Fruit fly (Drosophila melanogaster) whole organism, embryonic: ENCODE results near the gene CG43447.

Experiments
- Atf3 ChIP-seq: fragments of 200-800 bp; sonication (Bioruptor generic); optimal IDR thresholded peaks from 3 replicates; lab custom pipeline; 2016; ENCODE audit warnings: missing biosample characterization, missing genetic modification characterization
- CG10565 ChIP-seq: fragments of 200-800 bp; sonication (Bioruptor generic); optimal IDR thresholded peaks from 3 replicates; lab custom pipeline; 2016; ENCODE audit warnings: missing biosample characterization, mild to moderate bottlenecking, missing genetic modification characterization
- CG11093 ChIP-seq: fragments of 200-800 bp; sonication (Bioruptor generic); IDR thresholded peaks from 3 replicates; pipeline ENCODE4 v1.3.6; 2022; ENCODE audit warnings: missing biosample characterization, missing genetic modification characterization
- CG11247 ChIP-seq: fragments of 200-800 bp; sonication (Bioruptor generic); IDR thresholded peaks from 2 replicates; pipeline ENCODE4 v1.3.6; 2022; ENCODE audit warnings: missing biosample characterization, missing genetic modification characterization
- CG12155 ChIP-seq: fragments of 200-800 bp; sonication (Bioruptor generic); optimal IDR thresholded peaks from 3 replicates; lab custom pipeline; 2016; ENCODE audit warnings: missing biosample characterization, missing genetic modification characterization
- CG12219 ChIP-seq: fragments of 200-800 bp; sonication (Bioruptor generic); optimal IDR thresholded peaks from 3 replicates; lab custom pipeline; 2018; ENCODE audit warnings: missing biosample characterization, mild to moderate bottlenecking, missing genetic modification characterization
- CG13424 ChIP-seq: fragments of 200-800 bp; sonication (Bioruptor generic); optimal IDR thresholded peaks from 2 replicates; lab custom pipeline; 2019; ENCODE audit warnings: missing biosample characterization, mild to moderate bottlenecking, missing genetic modification characterization, moderate library complexity
- CG13775 ChIP-seq: fragments of 200-800 bp; sonication (Bioruptor generic); optimal IDR thresholded peaks from 3 replicates; lab custom pipeline; 2017; ENCODE audit warnings: missing biosample characterization, mild to moderate bottlenecking, missing genetic modification characterization
- CG15269 ChIP-seq: fragments of 200-800 bp; sonication (Bioruptor generic); optimal IDR thresholded peaks from 2 replicates; lab custom pipeline; 2018; ENCODE audit warnings: missing biosample characterization, mild to moderate bottlenecking, missing genetic modification characterization, moderate library complexity
- CG1603 ChIP-seq: fragments of 200-800 bp; sonication (Bioruptor generic); optimal IDR thresholded peaks from 2 replicates; lab custom pipeline; 2019; ENCODE audit warnings: missing biosample characterization, mild to moderate bottlenecking, missing genetic modification characterization, moderate library complexity
- CG17568 ChIP-seq: fragments of 200-800 bp; sonication (Bioruptor generic); optimal IDR thresholded peaks from 2 replicates; lab custom pipeline; 2018; ENCODE audit warnings: missing biosample characterization, mild to moderate bottlenecking, missing genetic modification characterization, moderate library complexity
- CG18599 ChIP-seq: fragments of 200-800 bp; sonication (Bioruptor generic); optimal IDR thresholded peaks from 3 replicates; lab custom pipeline; 2017; ENCODE audit warnings: missing biosample characterization, missing genetic modification characterization, mild to moderate bottlenecking, moderate library complexity, missing genetic modification reagents
- CG2129 ChIP-seq: fragments of 200-800 bp; sonication (Bioruptor generic); IDR thresholded peaks from 2 replicates; pipeline ENCODE4 v1.3.6; 2022; ENCODE audit warnings: missing biosample characterization, missing genetic modification characterization; ENCODE audit not compliant: partially characterized antibody
- CG2889 ChIP-seq: fragments of 200-800 bp; sonication (Bioruptor generic); IDR thresholded peaks from 3 replicates; pipeline ENCODE4 v1.3.6; 2022; ENCODE audit warnings: missing biosample characterization, missing genetic modification characterization
- CG31441 ChIP-seq: fragments of 200-800 bp; sonication (Bioruptor generic); IDR thresholded peaks from 2 replicates; pipeline ENCODE4 v1.3.6; 2022; ENCODE audit warnings: missing biosample characterization, missing genetic modification characterization
- CG3838 ChIP-seq: fragments of 200-800 bp; sonication (Bioruptor generic); optimal IDR thresholded peaks from 3 replicates; lab custom pipeline; 2016; ENCODE audit warnings: missing biosample characterization, missing genetic modification characterization
- CG42726 ChIP-seq: fragments of 200-800 bp; sonication (Bioruptor generic); IDR thresholded peaks from 2 replicates; pipeline ENCODE4 v1.3.6; 2022; ENCODE audit warnings: missing biosample characterization, missing genetic modification characterization; ENCODE audit not compliant: partially characterized antibody
- CG4707 ChIP-seq: fragments of 200-800 bp; sonication (Bioruptor generic); optimal IDR thresholded peaks from 2 replicates; lab custom pipeline; 2018; ENCODE audit warnings: missing biosample characterization, mild to moderate bottlenecking, missing genetic modification characterization, moderate library complexity
- CG4854 ChIP-seq: fragments of 200-800 bp; sonication (Bioruptor generic); optimal IDR thresholded peaks from 2 replicates; lab custom pipeline; 2016; ENCODE audit warnings: missing biosample characterization, missing genetic modification characterization, inconsistent platforms
- CG8089 ChIP-seq: fragments of 200-800 bp; sonication (Bioruptor generic); optimal IDR thresholded peaks from 3 replicates; lab custom pipeline; 2016; ENCODE audit warnings: missing biosample characterization, missing genetic modification characterization
- CG8924 ChIP-seq: fragments of 200-800 bp; optimal IDR thresholded peaks from 3 replicates; lab custom pipeline; 2019; ENCODE audit warnings: missing biosample characterization, mild to moderate bottlenecking, missing genetic modification characterization, moderate library complexity
- CkIIα-i1 ChIP-seq: fragments of 200-800 bp; sonication (Bioruptor generic); IDR thresholded peaks from 2 replicates; pipeline ENCODE4 v1.3.6; 2022; ENCODE audit warnings: missing biosample characterization, missing genetic modification characterization
- CoRest ChIP-seq: fragments of 200-800 bp; sonication (Bioruptor generic); optimal IDR thresholded peaks from 3 replicates; lab custom pipeline; 2018; ENCODE audit warnings: missing biosample characterization, mild to moderate bottlenecking, missing genetic modification characterization, moderate library complexity
- D19A ChIP-seq: fragments of 200-800 bp; optimal IDR thresholded peaks from 3 replicates; lab custom pipeline; 2019; ENCODE audit warnings: missing biosample characterization, mild to moderate bottlenecking, missing genetic modification characterization, moderate library complexity
- Dll ChIP-seq: fragments of 200-800 bp; sonication (Bioruptor generic); IDR thresholded peaks from 4 replicates; pipeline ENCODE4 v1.3.6; 2022; ENCODE audit warnings: missing biosample characterization, missing genetic modification characterization; ENCODE audit not compliant: partially characterized antibody
- ERR ChIP-seq: fragments of 200-800 bp; sonication (Bioruptor generic); optimal IDR thresholded peaks from 2 replicates; lab custom pipeline; 2016; ENCODE audit warnings: missing biosample characterization, missing genetic modification characterization
- Gug ChIP-seq: fragments of 200-800 bp; sonication (Bioruptor generic); IDR thresholded peaks from 4 replicates; pipeline ENCODE4 v1.3.6; 2022; ENCODE audit warnings: missing biosample characterization, missing genetic modification characterization
- HLHmδ ChIP-seq: fragments of 200-800 bp; sonication (Bioruptor generic); optimal IDR thresholded peaks from 2 replicates; lab custom pipeline; 2018; ENCODE audit warnings: missing biosample characterization, mild to moderate bottlenecking, missing genetic modification characterization, moderate library complexity
- Hr3 ChIP-seq: fragments of 200-800 bp; sonication (Bioruptor generic); optimal IDR thresholded peaks from 3 replicates; lab custom pipeline; 2016; ENCODE audit warnings: missing biosample characterization, missing genetic modification characterization
- Lpt ChIP-seq: fragments of >200 bp; optimal IDR thresholded peaks from 2 replicates; lab custom pipeline; 2018; ENCODE audit warnings: missing biosample characterization, missing genetic modification characterization
- Med ChIP-seq: fragments of 200-800 bp; sonication (Bioruptor generic); peaks from one replicate; lab custom pipeline; 2016; ENCODE audit warnings: missing biosample characterization, missing genetic modification characterization, mild to moderate bottlenecking, inconsistent platforms, moderate library complexity
- Opbp ChIP-seq: fragments of 200-800 bp; sonication (Bioruptor generic); IDR thresholded peaks from 3 replicates; pipeline ENCODE4 v1.3.6; 2022; ENCODE audit warnings: missing biosample characterization, missing genetic modification characterization; ENCODE audit not compliant: partially characterized antibody
- Six4 ChIP-seq: fragments of 200-800 bp; sonication (Bioruptor generic); optimal IDR thresholded peaks from 2 replicates; lab custom pipeline; 2016; ENCODE audit warnings: missing biosample characterization, missing genetic modification characterization
- abd-A ChIP-seq: fragments of 200-800 bp; sonication (Bioruptor generic); optimal IDR thresholded peaks from 3 replicates; lab custom pipeline; 2019; ENCODE audit warnings: missing biosample characterization, mild to moderate bottlenecking, missing genetic modification characterization, moderate library complexity
- cad ChIP-seq: fragments of >200 bp; optimal IDR thresholded peaks from 2 replicates; lab custom pipeline; 2017; ENCODE audit warnings: missing biosample characterization, missing genetic modification characterization
- croc ChIP-seq: fragments of 200-800 bp; sonication (Bioruptor generic); conservative IDR thresholded peaks from 3 replicates; pipeline ENCODE4 v1.3.6; 2022; ENCODE audit warnings: missing biosample characterization, missing genetic modification characterization
- dysf ChIP-seq: fragments of 200-800 bp; sonication (Bioruptor generic); IDR thresholded peaks from 3 replicates; pipeline ENCODE4 v1.3.6; 2022; ENCODE audit warnings: missing biosample characterization, missing genetic modification characterization
- fd3F ChIP-seq: fragments of 200-800 bp; sonication (Bioruptor generic); optimal IDR thresholded peaks from 2 replicates; lab custom pipeline; 2018; ENCODE audit warnings: missing biosample characterization, mild to moderate bottlenecking, missing genetic modification characterization, moderate library complexity
- fd96Cb ChIP-seq: fragments of 200-800 bp; sonication (Bioruptor generic); optimal IDR thresholded peaks from 2 replicates; lab custom pipeline; 2018; ENCODE audit warnings: missing biosample characterization, mild to moderate bottlenecking, missing genetic modification characterization, moderate library complexity
- gt ChIP-seq: fragments of 200-800 bp; sonication (Bioruptor generic); IDR thresholded peaks from 2 replicates; pipeline ENCODE4 v1.3.6; 2022; ENCODE audit warnings: missing biosample characterization, missing genetic modification characterization
- hth ChIP-seq: fragments of >200 bp; optimal IDR thresholded peaks from 2 replicates; lab custom pipeline; 2017; ENCODE audit warnings: inconsistent platforms
- kni ChIP-seq: fragments of 200-800 bp; sonication (Bioruptor generic); optimal IDR thresholded peaks from 3 replicates; lab custom pipeline; 2017; ENCODE audit warnings: mild to moderate bottlenecking, missing biosample characterization, missing genetic modification reagents, missing genetic modification characterization
- pb ChIP-seq: fragments of 200-800 bp; sonication (Bioruptor generic); optimal IDR thresholded peaks from 3 replicates; lab custom pipeline; 2016; ENCODE audit warnings: missing biosample characterization, missing genetic modification characterization
- peb ChIP-seq: fragments of 200-800 bp; sonication (Bioruptor generic); IDR thresholded peaks from 2 replicates; pipeline ENCODE4 v1.3.6; 2022; ENCODE audit warnings: missing biosample characterization, missing genetic modification characterization
- pfk ChIP-seq: fragments of 200-800 bp; sonication (Bioruptor generic); optimal IDR thresholded peaks from 2 replicates; lab custom pipeline; 2018; ENCODE audit warnings: missing biosample characterization, mild to moderate bottlenecking, missing genetic modification characterization, moderate library complexity
- pho ChIP-seq: fragments of 200-800 bp; sonication (Bioruptor generic); optimal IDR thresholded peaks from 2 replicates; lab custom pipeline; 2016; ENCODE audit warnings: missing biosample characterization, missing genetic modification characterization
- ssp ChIP-seq: fragments of 200-800 bp; sonication (Bioruptor generic); IDR thresholded peaks from 2 replicates; pipeline ENCODE4 v1.3.6; 2022; ENCODE audit warnings: missing biosample characterization, missing genetic modification characterization
- tio ChIP-seq: fragments of 200-800 bp; sonication (Bioruptor generic); optimal IDR thresholded peaks from 2 replicates; lab custom pipeline; 2017; ENCODE audit warnings: missing biosample characterization, missing genetic modification characterization, inconsistent platforms
- unpg ChIP-seq: fragments of 200-800 bp; sonication (Bioruptor generic); optimal IDR thresholded peaks from 3 replicates; lab custom pipeline; 2018; ENCODE audit warnings: missing biosample characterization, mild to moderate bottlenecking, missing genetic modification characterization, moderate library complexity
- zfh1 ChIP-seq: fragments of 200-800 bp; sonication (Bioruptor generic); IDR thresholded peaks from 3 replicates; pipeline ENCODE4 v1.3.6; 2022; ENCODE audit warnings: missing biosample characterization, missing genetic modification characterization

Gene CG43447

DNA sequence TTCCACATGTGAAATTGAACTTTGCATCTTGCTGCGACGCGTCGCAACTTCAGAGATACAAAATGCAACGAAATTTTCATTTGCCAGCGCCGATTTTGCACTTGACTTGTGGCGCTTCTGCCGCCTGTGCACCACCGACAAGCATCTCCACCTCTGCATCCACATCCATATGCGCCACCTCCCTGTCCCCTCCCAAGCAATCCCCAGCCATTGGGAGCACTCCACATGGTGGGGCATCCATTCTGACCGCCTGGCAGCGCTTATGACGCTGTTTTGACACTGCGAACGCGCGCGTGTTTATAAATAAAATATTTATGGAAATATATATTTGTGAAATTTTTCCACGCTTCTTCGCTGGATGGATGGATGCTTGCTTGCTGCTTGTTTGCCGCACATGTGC, 24.8 kb upstream of the CG43447 start (continued):
- no peak for TF ChIP-seq CG42726

dm6 chr3R:27421810-27422209, 18.3 kb upstream of the CG43447 start:
- TF ChIP-seq CG11247 (GFP tag; lab: Robert Waterston, UW) (no peak), CG3838 (GFP tag; lab: Kevin White, UChicago) (no peak), ssp (GFP tag; lab: Robert Waterston, UW) (no peak), CG13424 (tag; lab: Kevin White, UChicago) (no peak), peb (no peak), CkIIα-i1 (GFP tag; lab: Robert Waterston, UW) (no peak), gt (GFP tag; lab: Robert Waterston, UW) (no peak), unpg (GFP tag; lab: Kevin White, UChicago) (peak; percentile 28), CG4707 (GFP tag; lab: Kevin White, UChicago) (no peak), CG12155 (GFP tag; lab: Kevin White, UChicago) (no peak), D19A (peak; percentile 11), CG31441 (GFP tag; lab: Robert Waterston, UW) (peak; percentile 34; the same call in 1 of the 2 replicates), kni (GFP tag; lab: Kevin White, UChicago) (no peak), fd3F (GFP tag; lab: Kevin White, UChicago) (no peak), CG13775 (GFP tag; lab: Kevin White, UChicago) (no peak), croc (GFP tag; lab: Robert Waterston, UW) (no peak), CG2129 (GFP tag; lab: Robert Waterston, UW) (no peak), Gug (GFP tag; lab: Robert Waterston, UW) (no peak), cad (no peak), Six4 (GFP tag; lab: Kevin White, UChicago) (no peak), pho (GFP tag; lab: Kevin White, UChicago) (no peak), Med (GFP tag; lab: Kevin White, UChicago) (peak; percentile 78), hth (lab: Kevin White, UChicago) (no peak), CG18599 (GFP tag; lab: Kevin White, UChicago) (peak; percentile 48), CG17568 (GFP tag; lab: Kevin White, UChicago) (no peak), CG8089 (GFP tag; lab: Kevin White, UChicago) (no peak), CoRest (peak; percentile 23), CG2889 (GFP tag; lab: Robert Waterston, UW) (no peak), tio (GFP tag; lab: Kevin White, UChicago) (no peak), Lpt (GFP tag; lab: Kevin White, UChicago) (no peak), CG15269 (tag; lab: Kevin White, UChicago) (peak; percentile 20), fd96Cb (tag; lab: Kevin White, UChicago) (peak; percentile 30), CG1603 (tag; lab: Kevin White, UChicago) (peak; percentile 52), CG11093 (GFP tag; lab: Robert Waterston, UW) (no peak), pfk (GFP tag; lab: Kevin White, UChicago) (no peak), Atf3 (GFP tag; lab: Kevin White, UChicago) (no peak), CG4854 (GFP tag; lab: Kevin White, UChicago) (no peak), CG10565 (no peak), Opbp (no peak), dysf (GFP tag; lab: Robert Waterston, UW) (peak; percentile 50; the same call in 2 of the 3 replicates), abd-A (tag; lab: Kevin White, UChicago) (no peak), pb (GFP tag; lab: Kevin White, UChicago) (no peak), zfh1 (GFP tag; lab: Robert Waterston, UW) (no peak), ERR (GFP tag; lab: Kevin White, UChicago) (no peak), Dll (GFP tag; lab: Robert Waterston, UW) (no peak), CG12219 (GFP tag; lab: Kevin White, UChicago) (no peak), HLHmδ (GFP tag; lab: Kevin White, UChicago) (no peak), CG8924 (tag; lab: Kevin White, UChicago) (no peak), Hr3 (GFP tag; lab: Kevin White, UChicago) (no peak)
